Worm (Caenorhabditis elegans) whole organism, L4 larva: Measurements from ENCODE around the gene F36H12.5.
A peak's percentile ranks its signal among the peaks of the same experiment; 100 is the strongest.

Experiments
- F37D6.2 ChIP-seq: sonication (generic microtip); optimal IDR thresholded peaks from 2 replicates; lab custom pipeline; 2016; ENCODE audit warnings: mild to moderate bottlenecking, missing genetic modification characterization, missing compliant biosample characterization
- Y75B8A.6 ChIP-seq: fragments of 200-800 bp; sonication (Bioruptor generic); IDR thresholded peaks from 2 replicates; pipeline ENCODE4 v1.3.6; 2022; ENCODE audit warnings: missing genetic modification reagents, missing genetic modification characterization, missing compliant biosample characterization
- ZK546.5 ChIP-seq, 2 experiments: sonication (generic microtip); optimal IDR thresholded peaks; 2 replicates each; lab custom pipeline; 2017; ENCODE audit warnings: missing biosample characterization in 2 of 2, missing genetic modification characterization in 2 of 2
- aha-1 ChIP-seq: fragments of 150-350 bp; peaks from one replicate; lab custom pipeline; 2014; ENCODE audit warnings: missing biosample characterization, missing genetic modification characterization
- ama-1 ChIP-seq: fragments of 150-350 bp; optimal IDR thresholded peaks from 2 replicates; lab custom pipeline; 2014; ENCODE audit warnings: inconsistent platforms, mixed read lengths
- attf-4 ChIP-seq: sonication (generic microtip); optimal IDR thresholded peaks from 3 replicates; lab custom pipeline; 2017; ENCODE audit warnings: missing biosample characterization, missing genetic modification characterization
- ceh-20 ChIP-seq: fragments of 200-800 bp; sonication (Bioruptor generic); IDR thresholded peaks from 2 replicates; pipeline ENCODE4 v1.3.6; 2022; ENCODE audit warnings: missing genetic modification reagents, missing genetic modification characterization, missing compliant biosample characterization
- ceh-28 ChIP-seq: fragments of 150-350 bp; optimal IDR thresholded peaks from 2 replicates; lab custom pipeline; 2014; ENCODE audit warnings: missing biosample characterization, missing genetic modification reagents, missing genetic modification characterization
- cey-2 ChIP-seq: sonication (generic microtip); optimal IDR thresholded peaks from 3 replicates; lab custom pipeline; 2017; ENCODE audit warnings: missing genetic modification characterization, mild to moderate bottlenecking, missing compliant biosample characterization, antibody characterized with exemption, borderline replicate concordance; ENCODE audit not compliant: insufficient read depth
- daf-19 ChIP-seq: fragments of 200-800 bp; sonication (Bioruptor generic); conservative IDR thresholded peaks from 2 replicates; pipeline ENCODE4 v1.3.6; 2022; ENCODE audit warnings: missing genetic modification characterization, missing compliant biosample characterization
- daf-8 ChIP-seq: fragments of 200-800 bp; sonication (Bioruptor generic); IDR thresholded peaks from 2 replicates; pipeline ENCODE4 v1.3.6; 2022; ENCODE audit warnings: missing genetic modification characterization, missing compliant biosample characterization
- dpl-1 ChIP-seq: fragments of 150-350 bp; optimal IDR thresholded peaks from 2 replicates; lab custom pipeline; 2014; ENCODE audit warnings: missing biosample characterization, missing genetic modification reagents, missing genetic modification characterization
- gei-8 ChIP-seq: fragments of 200-800 bp; sonication (Bioruptor generic); optimal IDR thresholded peaks from 2 replicates; lab custom pipeline; 2018; ENCODE audit warnings: mild to moderate bottlenecking, missing genetic modification characterization, missing compliant biosample characterization
- lin-38 ChIP-seq: fragments of 200-800 bp; sonication (Bioruptor generic); IDR thresholded peaks from 2 replicates; pipeline ENCODE4 v1.3.6; 2022; ENCODE audit warnings: missing genetic modification reagents, missing genetic modification characterization, missing compliant biosample characterization
- mes-2 ChIP-seq: sonication (generic microtip); optimal IDR thresholded peaks from 2 replicates; lab custom pipeline; 2016; ENCODE audit warnings: missing genotype, mild to moderate bottlenecking, missing genetic modification characterization, missing compliant biosample characterization; ENCODE audit not compliant: poor library complexity, severe bottlenecking
- nhr-10 ChIP-seq: fragments of 150-350 bp; optimal IDR thresholded peaks from 2 replicates; lab custom pipeline; 2014; ENCODE audit warnings: missing biosample characterization, missing genetic modification characterization
- nhr-11 ChIP-seq: fragments of 150-350 bp; optimal IDR thresholded peaks from 2 replicates; lab custom pipeline; 2014; ENCODE audit warnings: missing biosample characterization, missing genetic modification characterization
- nhr-237 ChIP-seq: sonication (generic microtip); optimal IDR thresholded peaks from 2 replicates; lab custom pipeline; 2017; ENCODE audit warnings: missing biosample characterization, missing genetic modification characterization
- nhr-25 ChIP-seq: sonication (generic microtip); optimal IDR thresholded peaks from 2 replicates; lab custom pipeline; 2017; ENCODE audit warnings: missing genetic modification characterization, mild to moderate bottlenecking, missing compliant biosample characterization, antibody characterized with exemption, moderate library complexity, borderline replicate concordance; ENCODE audit not compliant: insufficient read depth
- nhr-6 ChIP-seq: fragments of 150-350 bp; optimal IDR thresholded peaks from 2 replicates; lab custom pipeline; 2014; ENCODE audit warnings: missing biosample characterization, missing genetic modification characterization
- nhr-76 ChIP-seq: fragments of 150-350 bp; optimal IDR thresholded peaks from 2 replicates; lab custom pipeline; 2014; ENCODE audit warnings: missing biosample characterization, missing genetic modification characterization
- spr-1 ChIP-seq: sonication (generic microtip); optimal IDR thresholded peaks from 2 replicates; lab custom pipeline; 2016; ENCODE audit warnings: mild to moderate bottlenecking, missing genetic modification characterization, missing compliant biosample characterization
- tra-1 ChIP-seq: fragments of 200-800 bp; sonication (Bioruptor generic); IDR thresholded peaks from 2 replicates; pipeline ENCODE4 v1.3.6; 2022; ENCODE audit warnings: missing genetic modification reagents, missing genetic modification characterization, missing compliant biosample characterization
- unc-62 ChIP-seq, 3 experiments: fragments of 150-350 bp in 1 of 3; sonication (generic microtip); optimal IDR thresholded peaks in 2 of 3; peaks in 1 of 3; 1 replicate in 1 of 3; 2 replicates in 2 of 3; lab custom pipeline; 2014 to 2017; ENCODE audit warnings: missing biosample characterization in 3 of 3, missing genetic modification characterization in 3 of 3, missing genetic modification reagents in 3 of 3, missing genotype in 1 of 3
- zip-11 ChIP-seq: fragments of 200-800 bp; sonication (Bioruptor generic); IDR thresholded peaks from 2 replicates; pipeline ENCODE4 v1.3.6; 2022; ENCODE audit warnings: missing genetic modification characterization, missing compliant biosample characterization
- ztf-11 ChIP-seq: fragments of 150-350 bp; optimal IDR thresholded peaks from 2 replicates; lab custom pipeline; 2014; ENCODE audit warnings: missing biosample characterization, missing genetic modification characterization

The F36H12.5 gene

DNA sequence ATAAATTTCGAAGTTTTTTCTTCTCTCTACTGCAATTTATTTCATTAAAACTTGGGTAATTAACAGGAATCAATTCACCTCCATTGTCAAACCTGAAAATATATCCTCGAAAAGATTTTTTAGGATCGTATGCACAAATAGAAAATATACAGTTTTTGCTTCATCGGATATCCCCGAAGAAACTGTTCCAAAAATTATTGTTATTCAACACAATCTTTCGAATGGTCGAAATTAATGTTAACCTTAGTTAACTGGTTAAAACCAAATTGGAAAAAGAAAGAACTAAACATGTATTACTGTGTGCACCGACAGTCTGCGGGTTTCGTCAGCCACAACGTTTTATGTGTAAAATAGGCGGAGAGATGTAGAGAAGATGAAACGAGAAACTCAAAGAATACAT lies 50.5 kb downstream of the F36H12.5 start (continued):
- TF ChIP-seq unc-62 (GFP tag; optimal IDR thresholded peaks at IDR 0.05 in 1 of 2; lab: Kevin White, UChicago) (no peak), unc-62 (tag; optimal IDR thresholded peaks at IDR 0.05; lab: Kevin White, UChicago) (no peak), cey-2 (tag; lab: Kevin White, UChicago) (no peak), F37D6.2 (no peak), nhr-11 (tag; lab: Kevin White, UChicago) (no peak), lin-38 (peak; percentile 54), nhr-76 (no peak), tra-1 (GFP tag; lab: Robert Waterston, UW) (no peak), mes-2 (no peak), dpl-1 (GFP tag; lab: Kevin White, UChicago) (no peak), aha-1 (tag; lab: Kevin White, UChicago) (no peak), ceh-20 (GFP tag; lab: Robert Waterston, UW) (no peak), spr-1 (tag; lab: Kevin White, UChicago) (no peak), nhr-10 (tag; lab: Kevin White, UChicago) (no peak), ama-1 (lab: Kevin White, UChicago) (no peak), Y75B8A.6 (GFP tag; lab: Robert Waterston, UW) (no peak), ceh-28 (tag; lab: Kevin White, UChicago) (no peak), nhr-237 (no peak), nhr-6 (tag; lab: Kevin White, UChicago) (no peak), gei-8 (GFP tag; lab: Kevin White, UChicago) (no peak), ztf-11 (tag; lab: Kevin White, UChicago) (no peak), daf-8 (no peak), attf-4 (tag; lab: Kevin White, UChicago) (no peak), daf-19 (GFP tag; lab: Robert Waterston, UW) (no peak), ZK546.5 (tag; optimal IDR thresholded peaks at IDR 0.05; lab: Kevin White, UChicago) (no peak), nhr-25 (tag; lab: Kevin White, UChicago) (peak; percentile 22), zip-11 (GFP tag; lab: Robert Waterston, UW) (no peak)
